Worm (Caenorhabditis elegans): ENCODE measurements around the gene F13A7.1.

The F13A7.1 gene

ce11 chrV:16355941-16356340, 21.8 kb downstream of the F13A7.1 start (continued):
- TF ChIP-seq unc-3 (GFP tag; conservative IDR thresholded peaks at IDR 0.05), result no peak
- TF ChIP-seq unc-3 (tag; optimal IDR thresholded peaks at IDR 0.05), result no peak
- TF ChIP-seq npax-4 (tag; optimal IDR thresholded peaks at IDR 0.05), result no peak
- no peak for TF ChIP-seq madf-2 (tag; optimal IDR thresholded peaks at IDR 0.05)
- peak; percentile 68 for TF ChIP-seq pqm-1 (tag; optimal IDR thresholded peaks at IDR 0.05)
- no peak for TF ChIP-seq hlh-15 (tag; optimal IDR thresholded peaks at IDR 0.05)
- TF ChIP-seq Y22D7AL.16 (tag; optimal IDR thresholded peaks at IDR 0.05), result no peak
- TF ChIP-seq pag-3 (tag; optimal IDR thresholded peaks at IDR 0.05; ENCODE audit: borderline replicate concordance), result no peak
- peak; percentile 32 for TF ChIP-seq dmd-4 (tag; optimal IDR thresholded peaks at IDR 0.05; ENCODE audit: borderline replicate concordance)
- no peak for TF ChIP-seq ceh-6 (GFP tag; optimal IDR thresholded peaks at IDR 0.05)
- peak; percentile 47 for TF ChIP-seq ceh-19 (GFP tag; optimal IDR thresholded peaks at IDR 0.05)
- no peak for TF ChIP-seq ttx-3 (tag; optimal IDR thresholded peaks at IDR 0.05)
- TF ChIP-seq gmeb-2 (tag; optimal IDR thresholded peaks at IDR 0.05), result no peak
- TF ChIP-seq K09A11.1 (tag; optimal IDR thresholded peaks at IDR 0.05; ENCODE audit: insufficient read depth), result peak; percentile 42
- no peak for TF ChIP-seq pha-4 (tag; optimal IDR thresholded peaks at IDR 0.05)
- no peak for TF ChIP-seq elt-4 (tag; optimal IDR thresholded peaks at IDR 0.05)
- no peak for TF ChIP-seq odd-2 (tag; optimal IDR thresholded peaks at IDR 0.05)
- peak; percentile 91 for TF ChIP-seq ceh-31 (tag; optimal IDR thresholded peaks at IDR 0.05)
- TF ChIP-seq sdc-2 (tag; optimal IDR thresholded peaks at IDR 0.05), result peak; percentile 49
- TF ChIP-seq pha-2 (tag; optimal IDR thresholded peaks at IDR 0.05), result peak; percentile 50
- TF ChIP-seq ceh-34 (tag; optimal IDR thresholded peaks at IDR 0.05), result peak; percentile 65
- TF ChIP-seq ref-2 (tag; optimal IDR thresholded peaks at IDR 0.05), result no peak
- TF ChIP-seq sox-4 (tag; optimal IDR thresholded peaks at IDR 0.05), result no peak
- TF ChIP-seq dve-1 (tag; optimal IDR thresholded peaks at IDR 0.05), result peak; percentile 37
- peak; percentile 26 for TF ChIP-seq tbx-7 (tag; optimal IDR thresholded peaks at IDR 0.05)
- TF ChIP-seq ceh-22 (tag; optimal IDR thresholded peaks at IDR 0.05), result peak; percentile 59
- peak; percentile 96 for TF ChIP-seq pros-1 (tag; optimal IDR thresholded peaks at IDR 0.05)
- TF ChIP-seq eyg-1 (tag; optimal IDR thresholded peaks at IDR 0.05), result peak; percentile 62
- no peak for TF ChIP-seq C38D4.7 (GFP tag; optimal IDR thresholded peaks at IDR 0.05)
- no peak for TF ChIP-seq mec-3 (tag; optimal IDR thresholded peaks at IDR 0.05; ENCODE audit: borderline replicate concordance)
- peak; percentile 76 for TF ChIP-seq rnt-1 (tag; optimal IDR thresholded peaks at IDR 0.05)
- no peak for TF ChIP-seq unc-86 (tag; optimal IDR thresholded peaks at IDR 0.05)
- peak; percentile 47 for TF ChIP-seq ceh-30 (tag; optimal IDR thresholded peaks at IDR 0.05)
- TF ChIP-seq ceh-48 (tag; optimal IDR thresholded peaks at IDR 0.05), result no peak
- peak; percentile 92 for TF ChIP-seq nfya-1 (tag; optimal IDR thresholded peaks at IDR 0.05)
- no peak for TF ChIP-seq ceh-9 (tag; optimal IDR thresholded peaks at IDR 0.05)
- TF ChIP-seq ceh-45 (GFP tag; IDR thresholded peaks at IDR 0.05), result no peak
- TF ChIP-seq fkh-10 (GFP tag; optimal IDR thresholded peaks at IDR 0.05), result no peak
- peak; percentile 75 for TF ChIP-seq unc-42 (tag; optimal IDR thresholded peaks at IDR 0.05)
- no peak for TF ChIP-seq ceh-24 (tag; optimal IDR thresholded peaks at IDR 0.05)
- no peak for TF ChIP-seq zip-5 (tag; optimal IDR thresholded peaks at IDR 0.05)
- TF ChIP-seq fax-1 (tag; optimal IDR thresholded peaks at IDR 0.05), result no peak
- no peak for TF ChIP-seq T23F11.4 (GFP tag; optimal IDR thresholded peaks at IDR 0.05)
- peak; percentile 26 for TF ChIP-seq ets-4 (tag; optimal IDR thresholded peaks at IDR 0.05)
- TF ChIP-seq che-1 (tag; optimal IDR thresholded peaks at IDR 0.05), result no peak
- TF ChIP-seq hlh-13 (GFP tag; optimal IDR thresholded peaks at IDR 0.05), result no peak
- TF ChIP-seq ceh-18 (tag; optimal IDR thresholded peaks at IDR 0.05), result peak; percentile 87
- no peak for TF ChIP-seq hlh-6 (tag; optimal IDR thresholded peaks at IDR 0.05)
